Worm (Caenorhabditis elegans): Measurements from ENCODE around the gene srsx-15.

The srsx-15 gene

DNA sequence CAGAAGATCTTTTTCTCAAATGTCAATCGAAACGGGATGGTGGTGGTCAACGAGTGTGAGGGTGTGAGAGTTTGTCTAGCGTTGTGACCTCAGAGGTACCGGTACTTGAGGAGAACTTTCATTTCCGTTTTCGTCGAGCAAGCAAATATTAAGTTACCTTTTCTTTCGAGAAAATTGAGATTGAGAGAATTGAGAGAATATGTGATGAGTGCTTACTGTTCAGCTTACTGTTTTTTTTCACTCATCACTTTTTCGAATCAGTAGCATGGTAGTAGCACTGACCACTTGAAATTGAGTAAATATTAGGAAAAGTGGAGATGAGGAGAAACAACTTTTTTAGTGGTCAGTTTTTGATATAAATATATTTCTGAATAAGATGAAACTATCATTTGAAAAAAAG lies 49.6 kb downstream of the srsx-15 start, which contains the start of gene T12E12.6:
Gene T12E12.6, minus strand, starts transcription at position 101 of the 400 bp plus-strand sequence.
- no peak for TF ChIP-seq cnd-1 (tag; optimal IDR thresholded peaks at IDR 0.05)
- TF ChIP-seq lin-13 (tag; optimal IDR thresholded peaks at IDR 0.05) = no peak
- TF ChIP-seq elt-1 (tag; optimal IDR thresholded peaks at IDR 0.05; ENCODE audit: borderline replicate concordance, insufficient read depth) = no peak
- TF ChIP-seq hlh-1 (tag; optimal IDR thresholded peaks at IDR 0.05) = no peak
- no peak for TF ChIP-seq nhr-237 (tag; optimal IDR thresholded peaks at IDR 0.05)
- TF ChIP-seq ceh-39 (tag; optimal IDR thresholded peaks at IDR 0.05) = no peak

DNA sequence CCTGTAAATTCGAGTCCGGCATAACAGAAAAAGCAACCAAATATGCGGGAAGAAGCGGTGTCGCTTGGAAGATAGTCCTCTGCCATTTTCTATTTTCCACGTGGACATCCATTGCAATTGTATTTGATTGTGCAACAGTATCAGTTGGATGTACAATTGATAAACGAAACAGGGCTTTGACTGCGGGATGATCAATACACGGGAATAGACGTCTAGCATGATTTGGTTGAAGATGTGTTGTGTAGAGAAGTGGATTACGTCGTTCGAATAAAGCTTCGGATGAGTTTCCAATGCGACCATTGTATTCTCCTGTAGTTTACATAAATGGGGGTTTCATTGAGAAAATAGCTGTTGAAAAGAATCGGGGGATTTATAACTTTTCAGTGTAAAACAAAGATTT lies 50.9 kb downstream of the srsx-15 start:
- TF ChIP-seq ceh-39 (tag; optimal IDR thresholded peaks at IDR 0.05) (no peak), ztf-11 (tag; optimal IDR thresholded peaks at IDR 0.05) (no peak), zip-8 (tag; optimal IDR thresholded peaks at IDR 0.05) (no peak), cnd-1 (tag; optimal IDR thresholded peaks at IDR 0.05) (no peak), snpc-4 (tag; optimal IDR thresholded peaks at IDR 0.05) (no peak), lin-32 (GFP tag; optimal IDR thresholded peaks at IDR 0.05) (no peak), M03D4.4 (tag; optimal IDR thresholded peaks at IDR 0.05) (no peak), unc-62 (GFP tag; optimal IDR thresholded peaks at IDR 0.05) (no peak), mep-1 (tag; optimal IDR thresholded peaks at IDR 0.05) (no peak), lsy-2 (tag; optimal IDR thresholded peaks at IDR 0.05) (no peak), elt-1 (tag; optimal IDR thresholded peaks at IDR 0.05; ENCODE audit: borderline replicate concordance, insufficient read depth) (no peak), drap-1 (GFP tag; optimal IDR thresholded peaks at IDR 0.05) (no peak), mls-2 (tag; optimal IDR thresholded peaks at IDR 0.05) (no peak), unc-39 (tag; optimal IDR thresholded peaks at IDR 0.05) (no peak), nhr-2 (tag; optimal IDR thresholded peaks at IDR 0.05) (no peak), nhr-28 (tag; optimal IDR thresholded peaks at IDR 0.05) (no peak), blmp-1 (tag; optimal IDR thresholded peaks at IDR 0.05) (no peak), nhr-12 (tag; optimal IDR thresholded peaks at IDR 0.05) (no peak)

All from whole organism, mixed stage, embryonic.